Worm (Caenorhabditis elegans): Measurements from ENCODE around the gene R155.3.

The R155.3 gene

DNA sequence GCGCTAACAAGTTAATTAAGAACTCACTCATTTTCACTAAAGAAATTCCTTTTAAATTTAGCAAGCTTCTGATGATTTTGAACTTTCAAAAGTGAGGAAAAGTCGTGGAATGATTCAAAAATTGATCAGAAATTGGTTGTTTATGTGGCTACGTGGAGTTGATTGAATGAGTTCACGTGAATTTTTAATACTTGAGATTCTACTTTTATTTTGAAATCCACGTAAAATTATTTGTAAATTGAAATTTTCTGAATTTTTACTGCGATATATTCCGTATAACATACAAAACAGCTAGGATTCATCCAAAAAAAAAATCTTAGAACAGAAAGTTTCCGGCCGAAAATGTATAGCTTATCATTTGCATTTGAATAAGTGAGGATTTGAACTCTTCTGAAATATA lies 6.7 kb downstream of the R155.3 start, which contains the start of gene moa-1:
Gene moa-1 (minus strand): TSS at position 101 of the 400 bp plus-strand sequence.
- TF ChIP-seq zip-8 (tag; optimal IDR thresholded peaks at IDR 0.05) (no peak), lin-13 (tag; optimal IDR thresholded peaks at IDR 0.05) (no peak), ceh-43 (GFP tag; optimal IDR thresholded peaks at IDR 0.05) (no peak), unc-62 (GFP tag; optimal IDR thresholded peaks at IDR 0.05) (no peak), nhr-28 (tag; optimal IDR thresholded peaks at IDR 0.05) (no peak), ces-1 (GFP tag; optimal IDR thresholded peaks at IDR 0.05) (no peak)

DNA sequence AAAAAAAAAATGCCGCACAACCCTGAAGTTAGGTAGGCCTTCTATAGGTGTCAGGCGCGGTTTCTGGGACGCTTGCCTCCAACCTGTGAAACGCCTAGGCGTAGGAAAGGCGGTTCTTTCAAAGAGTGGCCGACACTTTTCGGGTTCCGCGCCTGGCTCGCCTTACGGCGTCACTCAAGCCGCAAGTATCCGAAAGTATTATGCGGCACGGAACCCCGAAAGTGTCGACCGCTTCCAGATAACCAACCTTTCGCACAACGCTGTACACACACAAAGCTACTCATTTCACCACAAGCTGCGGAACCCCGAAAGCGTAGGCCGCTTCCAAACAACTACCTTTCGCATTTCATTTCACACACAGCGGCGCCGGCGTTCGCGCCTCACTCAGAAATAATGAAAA lies 13.4 kb downstream of the R155.3 start:
- TF ChIP-seq nhr-2 (tag; optimal IDR thresholded peaks at IDR 0.05) (no peak), snpc-4 (tag; optimal IDR thresholded peaks at IDR 0.05) (no peak), ceh-83 (GFP tag; optimal IDR thresholded peaks at IDR 0.05) (peak; percentile 1)

DNA sequence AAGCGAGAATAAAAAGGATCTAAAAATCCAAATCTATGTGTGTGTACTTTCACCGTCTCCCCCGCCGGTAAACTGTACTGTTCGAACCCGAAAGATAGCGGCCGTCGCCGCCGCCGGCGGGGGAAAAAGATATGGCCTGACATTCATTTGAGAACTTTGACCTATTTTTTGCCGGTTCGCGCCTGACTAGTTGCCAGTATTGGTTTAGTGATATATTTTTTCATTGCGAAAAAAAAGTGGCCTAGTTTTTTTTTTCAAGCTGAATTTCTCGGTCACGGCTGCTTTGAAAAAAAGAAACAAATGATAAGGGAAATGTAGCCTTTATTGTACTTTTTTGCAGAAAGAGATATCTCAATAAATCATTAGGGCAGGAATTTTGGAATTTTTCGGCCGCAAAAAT lies 14.0 kb downstream of the R155.3 start:
- TF ChIP-seq ham-2 (GFP tag; optimal IDR thresholded peaks at IDR 0.05) (no peak), ces-1 (GFP tag; optimal IDR thresholded peaks at IDR 0.05) (no peak), pha-4 (tag; optimal IDR thresholded peaks at IDR 0.05) (no peak), mep-1 (tag; optimal IDR thresholded peaks at IDR 0.05) (no peak), drap-1 (GFP tag; optimal IDR thresholded peaks at IDR 0.05) (no peak), hlh-1 (tag; optimal IDR thresholded peaks at IDR 0.05) (no peak), elt-1 (tag; optimal IDR thresholded peaks at IDR 0.05; ENCODE audit: borderline replicate concordance, insufficient read depth) (no peak), nhr-12 (tag; optimal IDR thresholded peaks at IDR 0.05) (no peak)

- no peak for TF ChIP-seq mab-5 (tag; optimal IDR thresholded peaks at IDR 0.05)
- TF ChIP-seq nhr-237 (tag; optimal IDR thresholded peaks at IDR 0.05), result no peak
- TF ChIP-seq lin-32 (GFP tag; optimal IDR thresholded peaks at IDR 0.05), result no peak
- no peak for TF ChIP-seq ceh-83 (GFP tag; optimal IDR thresholded peaks at IDR 0.05)
- TF ChIP-seq ceh-39 (tag; optimal IDR thresholded peaks at IDR 0.05), result no peak
- TF ChIP-seq mls-2 (tag; optimal IDR thresholded peaks at IDR 0.05), result peak; percentile 10
- TF ChIP-seq zip-8 (tag; optimal IDR thresholded peaks at IDR 0.05), result no peak
- TF ChIP-seq sptf-1 (tag; optimal IDR thresholded peaks at IDR 0.05), result no peak
- peak; percentile 1 for TF ChIP-seq unc-120 (tag; optimal IDR thresholded peaks at IDR 0.05; ENCODE audit: poor library complexity, severe bottlenecking)
- TF ChIP-seq lin-13 (tag; optimal IDR thresholded peaks at IDR 0.05), result no peak
- TF ChIP-seq snpc-4 (tag; optimal IDR thresholded peaks at IDR 0.05), result no peak
- peak; percentile 21 for TF ChIP-seq mep-1 (tag; optimal IDR thresholded peaks at IDR 0.05)
These were observed 14.5 kb downstream of the R155.3 start, which contains the start of gene mboa-6 for ce11 chrIII:1961895-1962506. mboa-6 (minus strand) TSS chrIII:1961945.

DNA sequence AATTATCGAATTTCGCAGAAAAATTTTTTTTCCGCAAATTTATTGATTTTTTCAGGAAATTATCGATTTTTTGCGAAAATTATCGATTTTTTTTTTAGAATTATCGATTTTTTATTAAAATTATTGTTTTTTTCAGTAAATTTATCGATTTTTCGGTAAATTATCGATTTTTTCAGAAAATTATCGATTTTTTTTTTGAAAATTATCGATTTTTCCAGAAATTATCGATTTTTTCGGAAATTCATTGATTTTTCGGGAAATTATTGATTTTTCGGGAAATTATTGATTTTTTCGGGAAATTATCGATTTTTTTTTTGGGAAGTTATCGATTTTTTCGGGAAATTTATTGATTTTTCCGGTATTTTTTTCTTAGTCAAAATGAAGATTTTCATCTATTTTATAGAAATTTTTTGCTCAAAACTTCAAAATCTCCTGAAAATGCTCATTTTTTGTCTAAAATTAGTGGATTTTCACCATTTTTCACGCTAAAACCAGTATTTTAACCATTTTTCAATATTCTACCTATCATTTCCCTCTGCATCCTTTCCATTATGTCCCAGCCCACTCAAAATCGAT lies 20.9 kb downstream of the R155.3 start:
- no peak for TF ChIP-seq cnd-1 (tag; optimal IDR thresholded peaks at IDR 0.05)
- no peak for TF ChIP-seq nhr-237 (tag; optimal IDR thresholded peaks at IDR 0.05)
- no peak for TF ChIP-seq sem-2 (GFP tag; optimal IDR thresholded peaks at IDR 0.05)
- TF ChIP-seq drap-1 (GFP tag; optimal IDR thresholded peaks at IDR 0.05), result no peak

DNA sequence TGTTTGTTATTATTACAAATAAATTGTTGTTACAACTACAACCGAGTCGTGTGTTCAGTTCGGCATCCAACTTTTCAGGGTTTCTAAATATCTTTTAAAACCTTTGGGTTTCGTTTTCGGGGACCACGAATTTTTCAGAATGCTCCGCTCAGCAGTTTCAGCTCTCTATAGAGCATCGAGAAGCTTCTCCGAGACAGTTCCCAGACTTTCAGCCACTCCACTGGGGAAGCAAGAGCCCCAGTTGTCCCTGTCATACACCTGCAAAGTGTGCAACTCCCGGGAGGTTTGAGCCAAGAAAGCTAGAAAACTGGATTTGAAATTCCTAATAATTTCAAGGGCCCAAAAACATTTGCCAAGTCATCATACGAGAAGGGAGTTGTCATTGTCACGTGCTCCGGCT lies 25.2 kb downstream of the R155.3 start, which contains the start of gene F53A3.7:
Gene F53A3.7 (plus strand): TSS at position 139 of the 400 bp plus-strand sequence.
- no peak for TF ChIP-seq nhr-76 (tag; optimal IDR thresholded peaks at IDR 0.05)
- no peak for TF ChIP-seq blmp-1 (tag; optimal IDR thresholded peaks at IDR 0.05)
- TF ChIP-seq nhr-28 (tag; optimal IDR thresholded peaks at IDR 0.05), result no peak
- no peak for TF ChIP-seq tbx-8 (GFP tag; optimal IDR thresholded peaks at IDR 0.05)
- no peak for TF ChIP-seq flh-1 (GFP tag; optimal IDR thresholded peaks at IDR 0.05)
- no peak for TF ChIP-seq unc-39 (tag; optimal IDR thresholded peaks at IDR 0.05)
- TF ChIP-seq hlh-1 (tag; optimal IDR thresholded peaks at IDR 0.05), result no peak
- no peak for TF ChIP-seq lin-32 (GFP tag; optimal IDR thresholded peaks at IDR 0.05)
- TF ChIP-seq ceh-83 (GFP tag; optimal IDR thresholded peaks at IDR 0.05), result no peak
- no peak for TF ChIP-seq snpc-4 (tag; optimal IDR thresholded peaks at IDR 0.05)
- no peak for TF ChIP-seq mep-1 (tag; optimal IDR thresholded peaks at IDR 0.05)
- TF ChIP-seq pha-4 (tag; optimal IDR thresholded peaks at IDR 0.05), result no peak
- no peak for TF ChIP-seq ceh-43 (GFP tag; optimal IDR thresholded peaks at IDR 0.05)
- TF ChIP-seq nhr-237 (tag; optimal IDR thresholded peaks at IDR 0.05), result no peak
- TF ChIP-seq drap-1 (GFP tag; optimal IDR thresholded peaks at IDR 0.05), result no peak
- TF ChIP-seq ceh-39 (tag; optimal IDR thresholded peaks at IDR 0.05), result no peak
